Fruit fly (Drosophila melanogaster) whole organism, embryonic: Measurements from ENCODE around the gene Zip88E.

Experiments used
- Adf1 ChIP-seq: fragments of 200-800 bp; sonication (Bioruptor generic); IDR thresholded peaks from 2 replicates; pipeline ENCODE4 v1.3.6; 2022; ENCODE audit warnings: missing biosample characterization, missing genetic modification characterization
- Antp ChIP-seq: fragments of 200-800 bp; sonication (Bioruptor generic); optimal IDR thresholded peaks from 3 replicates; lab custom pipeline; 2016; ENCODE audit warnings: missing biosample characterization, missing genetic modification characterization
- Bdp1 ChIP-seq: fragments of 200-800 bp; sonication (Bioruptor generic); optimal IDR thresholded peaks from 3 replicates; lab custom pipeline; 2016; ENCODE audit warnings: missing biosample characterization, missing genetic modification characterization
- Bteb2 ChIP-seq: fragments of 200-800 bp; sonication (Bioruptor generic); optimal IDR thresholded peaks from 2 replicates; lab custom pipeline; 2016; ENCODE audit warnings: missing biosample characterization, missing genetic modification characterization
- CG10274 ChIP-seq: fragments of 200-800 bp; sonication (Bioruptor generic); optimal IDR thresholded peaks from 3 replicates; lab custom pipeline; 2017; ENCODE audit warnings: missing biosample characterization, mild to moderate bottlenecking, missing genetic modification characterization
- CG10979 ChIP-seq: fragments of 200-800 bp; sonication (Bioruptor generic); optimal IDR thresholded peaks from 2 replicates; lab custom pipeline; 2018; ENCODE audit warnings: missing biosample characterization, mild to moderate bottlenecking, missing genetic modification characterization, moderate library complexity
- CG11456 ChIP-seq: fragments of 200-800 bp; sonication (Bioruptor generic); IDR thresholded peaks from 3 replicates; pipeline ENCODE4 v1.3.6; 2022; ENCODE audit warnings: missing biosample characterization, missing genetic modification characterization
- CG13296 ChIP-seq: fragments of 200-800 bp; sonication (Bioruptor generic); optimal IDR thresholded peaks from 3 replicates; lab custom pipeline; 2018; ENCODE audit warnings: missing biosample characterization, mild to moderate bottlenecking, missing genetic modification characterization
- CG13424 ChIP-seq: fragments of 200-800 bp; sonication (Bioruptor generic); optimal IDR thresholded peaks from 2 replicates; lab custom pipeline; 2019; ENCODE audit warnings: missing biosample characterization, mild to moderate bottlenecking, missing genetic modification characterization, moderate library complexity
- CG14860 ChIP-seq: fragments of 200-800 bp; sonication (Bioruptor generic); IDR thresholded peaks from 3 replicates; pipeline ENCODE4 v1.3.6; 2022; ENCODE audit warnings: missing biosample characterization, missing genetic modification characterization; ENCODE audit not compliant: partially characterized antibody
- CG14965 ChIP-seq: fragments of 200-800 bp; sonication (Bioruptor generic); optimal IDR thresholded peaks from 2 replicates; lab custom pipeline; 2016; ENCODE audit warnings: missing biosample characterization, missing genetic modification characterization, borderline replicate concordance
- CG17612 ChIP-seq: fragments of 200-800 bp; sonication (Bioruptor generic); IDR thresholded peaks from 2 replicates; pipeline ENCODE4 v1.3.6; 2022; ENCODE audit warnings: missing biosample characterization, missing genetic modification characterization
- CG1792 ChIP-seq: fragments of 200-800 bp; sonication (Bioruptor generic); optimal IDR thresholded peaks from 2 replicates; lab custom pipeline; 2016; ENCODE audit warnings: missing biosample characterization, missing genetic modification characterization
- CG2202 ChIP-seq: fragments of 200-800 bp; sonication (Bioruptor generic); optimal IDR thresholded peaks from 2 replicates; lab custom pipeline; 2018; ENCODE audit warnings: missing biosample characterization, mild to moderate bottlenecking, missing genetic modification characterization
- CG9797 ChIP-seq: fragments of 200-800 bp; sonication (Bioruptor generic); optimal IDR thresholded peaks from 3 replicates; lab custom pipeline; 2018; ENCODE audit warnings: missing biosample characterization, mild to moderate bottlenecking, missing genetic modification characterization
- CG9817 ChIP-seq: fragments of 200-800 bp; sonication (Bioruptor generic); optimal IDR thresholded peaks from 2 replicates; lab custom pipeline; 2018; ENCODE audit warnings: missing biosample characterization, mild to moderate bottlenecking, missing genetic modification characterization, moderate library complexity
- Deaf1 ChIP-seq: fragments of 200-800 bp; optimal IDR thresholded peaks from 3 replicates; lab custom pipeline; 2019; ENCODE audit warnings: missing biosample characterization, mild to moderate bottlenecking, missing genetic modification characterization, moderate library complexity
- Doc3 ChIP-seq: fragments of 200-800 bp; sonication (Bioruptor generic); IDR thresholded peaks from 3 replicates; pipeline ENCODE4 v1.3.6; 2022; ENCODE audit warnings: missing biosample characterization, missing genetic modification characterization; ENCODE audit not compliant: partially characterized antibody
- Ets65A ChIP-seq: fragments of 200-800 bp; sonication (Bioruptor generic); peaks from one replicate; lab custom pipeline; 2016; ENCODE audit warnings: missing biosample characterization, missing genetic modification characterization
- Hr39 ChIP-seq: fragments of >200 bp; optimal IDR thresholded peaks from 2 replicates; lab custom pipeline; 2017
- Myb ChIP-seq: fragments of 200-800 bp; sonication (Bioruptor generic); optimal IDR thresholded peaks from 2 replicates; lab custom pipeline; 2016; ENCODE audit warnings: missing biosample characterization, missing genetic modification characterization
- NC2β ChIP-seq: fragments of 200-800 bp; sonication (Bioruptor generic); optimal IDR thresholded peaks from 2 replicates; lab custom pipeline; 2016; ENCODE audit warnings: missing biosample characterization, missing genetic modification characterization
- Neu2 ChIP-seq: fragments of 200-800 bp; sonication (Bioruptor generic); optimal IDR thresholded peaks from 3 replicates; lab custom pipeline; 2016; ENCODE audit warnings: missing biosample characterization, missing genetic modification characterization, borderline replicate concordance
- Rfx ChIP-seq: fragments of 200-800 bp; sonication (Bioruptor generic); IDR thresholded peaks from 2 replicates; pipeline ENCODE4 v1.3.6; 2022; ENCODE audit warnings: missing biosample characterization, missing genetic modification characterization
- Six4 ChIP-seq: fragments of 200-800 bp; sonication (Bioruptor generic); optimal IDR thresholded peaks from 2 replicates; lab custom pipeline; 2016; ENCODE audit warnings: missing biosample characterization, missing genetic modification characterization
- Usf ChIP-seq: fragments of 200-800 bp; sonication (Bioruptor generic); optimal IDR thresholded peaks from 2 replicates; lab custom pipeline; 2017; ENCODE audit warnings: missing genotype, missing biosample characterization, missing genetic modification characterization
- Xrp1 ChIP-seq: fragments of 200-800 bp; sonication (Bioruptor generic); IDR thresholded peaks from 2 replicates; pipeline ENCODE4 v1.3.6; 2022; ENCODE audit warnings: missing biosample characterization, missing genetic modification characterization
- YL-1 ChIP-seq: fragments of 200-800 bp; sonication (Bioruptor generic); optimal IDR thresholded peaks from 3 replicates; lab custom pipeline; 2017; ENCODE audit warnings: missing biosample characterization, mild to moderate bottlenecking, missing genetic modification characterization
- az2 ChIP-seq: fragments of 200-800 bp; sonication (Bioruptor generic); optimal IDR thresholded peaks from 3 replicates; lab custom pipeline; 2016; ENCODE audit warnings: missing biosample characterization, missing genetic modification characterization
- bbx ChIP-seq: fragments of 200-800 bp; sonication (Bioruptor generic); IDR thresholded peaks from 2 replicates; pipeline ENCODE4 v1.3.6; 2022; ENCODE audit warnings: missing biosample characterization, missing genetic modification characterization; ENCODE audit not compliant: partially characterized antibody
- chinmo ChIP-seq: fragments of 200-800 bp; sonication (Bioruptor generic); IDR thresholded peaks from 4 replicates; pipeline ENCODE4 v1.3.6; 2022; ENCODE audit warnings: missing biosample characterization, missing genetic modification characterization; ENCODE audit not compliant: partially characterized antibody
- chn ChIP-seq: fragments of 200-800 bp; sonication (Bioruptor generic); optimal IDR thresholded peaks from 2 replicates; lab custom pipeline; 2016; ENCODE audit warnings: missing biosample characterization, missing genetic modification characterization
- croc ChIP-seq: fragments of 200-800 bp; sonication (Bioruptor generic); conservative IDR thresholded peaks from 3 replicates; pipeline ENCODE4 v1.3.6; 2022; ENCODE audit warnings: missing biosample characterization, missing genetic modification characterization
- crol ChIP-seq: fragments of 200-800 bp; sonication (Bioruptor generic); IDR thresholded peaks from 2 replicates; pipeline ENCODE4 v1.3.6; 2022; ENCODE audit warnings: missing biosample characterization, missing genetic modification characterization
- dmrt99B ChIP-seq: fragments of 200-800 bp; sonication (Bioruptor generic); optimal IDR thresholded peaks from 2 replicates; lab custom pipeline; 2018; ENCODE audit warnings: missing biosample characterization, mild to moderate bottlenecking, missing genetic modification characterization, moderate library complexity
- dpn ChIP-seq, 2 experiments: fragments of 200-800 bp; sonication (Bioruptor generic); optimal IDR thresholded peaks; 3 replicates each; lab custom pipeline; 2016; ENCODE audit warnings: missing biosample characterization in 2 of 2, missing genetic modification characterization in 2 of 2
- dysf ChIP-seq: fragments of 200-800 bp; sonication (Bioruptor generic); IDR thresholded peaks from 3 replicates; pipeline ENCODE4 v1.3.6; 2022; ENCODE audit warnings: missing biosample characterization, missing genetic modification characterization
- hth ChIP-seq: fragments of >200 bp; optimal IDR thresholded peaks from 2 replicates; lab custom pipeline; 2017; ENCODE audit warnings: inconsistent platforms
- kay ChIP-seq: fragments of 200-800 bp; sonication (Bioruptor generic); optimal IDR thresholded peaks from 2 replicates; lab custom pipeline; 2016; ENCODE audit warnings: missing biosample characterization, missing genetic modification characterization
- lmd ChIP-seq: fragments of 200-800 bp; sonication (Bioruptor generic); IDR thresholded peaks from 2 replicates; pipeline ENCODE4 v1.3.6; 2022; ENCODE audit warnings: missing biosample characterization, missing genetic modification characterization
- lov ChIP-seq, 2 experiments: fragments of 200-800 bp in 1 of 2; fragments of >200 bp in 1 of 2; sonication (Bioruptor generic) in 1 of 2; IDR thresholded peaks in 1 of 2; optimal IDR thresholded peaks in 1 of 2; 2 replicates in 1 of 2; 3 replicates in 1 of 2; pipeline versions ENCODE4 v1.3.6 to Lab custom; 2017 to 2022; ENCODE audit warnings: missing biosample characterization in 1 of 2, missing genetic modification characterization in 1 of 2
- mirr ChIP-seq: fragments of 200-800 bp; sonication (Bioruptor generic); optimal IDR thresholded peaks from 3 replicates; lab custom pipeline; 2018; ENCODE audit warnings: missing biosample characterization, mild to moderate bottlenecking, missing genetic modification characterization
- mld ChIP-seq: fragments of 200-800 bp; sonication (Bioruptor generic); IDR thresholded peaks from 3 replicates; pipeline ENCODE4 v1.3.6; 2022; ENCODE audit warnings: missing biosample characterization, missing genetic modification characterization; ENCODE audit not compliant: partially characterized antibody
- pfk ChIP-seq: fragments of 200-800 bp; sonication (Bioruptor generic); optimal IDR thresholded peaks from 2 replicates; lab custom pipeline; 2018; ENCODE audit warnings: missing biosample characterization, mild to moderate bottlenecking, missing genetic modification characterization, moderate library complexity
- sqz ChIP-seq: fragments of 200-800 bp; sonication (Bioruptor generic); optimal IDR thresholded peaks from 3 replicates; lab custom pipeline; 2018; ENCODE audit warnings: missing biosample characterization, mild to moderate bottlenecking, missing genetic modification characterization
- stc ChIP-seq: fragments of 200-800 bp; sonication (Bioruptor generic); IDR thresholded peaks from 2 replicates; pipeline ENCODE4 v1.3.6; 2022; ENCODE audit warnings: missing biosample characterization, missing genetic modification characterization
- sug ChIP-seq: fragments of 200-800 bp; optimal IDR thresholded peaks from 2 replicates; lab custom pipeline; 2019; ENCODE audit warnings: missing biosample characterization, mild to moderate bottlenecking, missing genetic modification characterization, moderate library complexity
- unpg ChIP-seq: fragments of 200-800 bp; sonication (Bioruptor generic); optimal IDR thresholded peaks from 3 replicates; lab custom pipeline; 2018; ENCODE audit warnings: missing biosample characterization, mild to moderate bottlenecking, missing genetic modification characterization, moderate library complexity
- wdn ChIP-seq: fragments of 200-800 bp; sonication (Bioruptor generic); IDR thresholded peaks from 2 replicates; pipeline ENCODE4 v1.3.6; 2022; ENCODE audit warnings: missing biosample characterization, missing genetic modification characterization

The Zip88E gene

DNA sequence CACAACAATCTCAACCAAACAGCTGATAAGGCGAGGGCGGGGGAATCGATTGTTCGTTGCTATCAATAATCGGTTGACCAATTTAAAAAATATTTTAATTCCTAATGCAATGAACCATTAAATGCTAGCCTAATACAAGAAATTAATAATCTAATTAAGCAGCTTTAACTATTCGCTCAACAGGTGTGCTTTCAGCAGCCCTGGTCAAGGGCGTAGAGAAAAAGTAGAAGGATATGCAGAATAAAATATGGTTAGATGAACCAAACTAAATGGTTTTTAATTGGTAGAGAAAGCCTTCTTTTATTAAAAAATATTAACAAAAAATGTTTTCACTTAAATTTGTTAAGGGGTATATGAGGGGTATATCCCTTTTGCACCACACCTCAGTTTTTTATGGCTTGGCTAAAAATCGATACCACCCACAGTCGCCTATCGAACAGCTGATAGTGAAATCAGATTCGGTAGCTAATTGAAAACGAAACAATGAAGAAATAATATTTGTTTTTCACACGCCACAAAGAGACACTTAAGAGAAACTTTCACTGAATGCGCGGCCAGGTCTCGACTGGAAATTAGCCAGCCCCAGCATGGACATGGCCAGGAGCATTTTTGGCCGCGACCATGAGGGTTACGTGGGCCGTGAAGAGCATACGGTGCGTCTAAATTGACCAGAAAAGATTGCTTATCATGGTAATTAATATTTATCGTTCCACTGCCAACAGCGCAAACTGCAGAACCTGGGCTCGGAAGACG, 49.5 kb upstream of the Zip88E start, which contains the start of the genes SIDL and CG12241:
Gene SIDL (minus strand): TSS at position 51 of the 753 bp plus-strand sequence.
Gene CG12241 (plus strand): TSS at position 433 of the 753 bp plus-strand sequence.
- TF ChIP-seq Rfx (GFP tag; lab: Robert Waterston, UW) (peak; percentile 96), Six4 (peak; percentile 65), Usf (GFP tag; lab: Kevin White, UChicago) (no peak), Hr39 (no peak), CG11456 (GFP tag; lab: Robert Waterston, UW) (peak; percentile 93), sqz (GFP tag; lab: Kevin White, UChicago) (no peak), lov (optimal IDR thresholded peaks at IDR 0.05; lab: Kevin White, UChicago) (no peak), lov (GFP tag; IDR thresholded peaks at IDR 0.05; lab: Robert Waterston, UW) (peak; percentile 88), Doc3 (GFP tag; lab: Robert Waterston, UW) (no peak), CG14860 (GFP tag; lab: Robert Waterston, UW) (0 out of 3 replicates have a peak, but pooled peaks have one; percentile 22), Antp (peak; percentile 74), bbx (GFP tag; lab: Robert Waterston, UW) (no peak), Bdp1 (GFP tag; lab: Kevin White, UChicago) (peak; percentile 7), CG10274 (GFP tag; lab: Kevin White, UChicago) (peak; percentile 41), lmd (GFP tag; lab: Robert Waterston, UW) (peak; percentile 93), Adf1 (peak; percentile 23; the same call in 1 of the 2 replicates), pfk (GFP tag; lab: Kevin White, UChicago) (no peak), croc (GFP tag; lab: Robert Waterston, UW) (peak; percentile 72), CG9817 (tag; lab: Kevin White, UChicago) (peak; percentile 71), Myb (peak; percentile 49), CG13296 (peak; percentile 79), hth (no peak), wdn (GFP tag; lab: Robert Waterston, UW) (peak; percentile 70), Xrp1 (GFP tag; lab: Robert Waterston, UW) (peak; percentile 89), CG10979 (tag; lab: Kevin White, UChicago) (peak; percentile 73), az2 (peak; percentile 61), NC2β (GFP tag; lab: Kevin White, UChicago) (peak; percentile 57), sug (tag; lab: Kevin White, UChicago) (peak; percentile 75), chinmo (GFP tag; lab: Robert Waterston, UW) (no peak), mirr (GFP tag; lab: Kevin White, UChicago) (peak; percentile 9), dmrt99B (tag; lab: Kevin White, UChicago) (no peak), stc (GFP tag; lab: Robert Waterston, UW) (peak; percentile 91), Deaf1 (tag; lab: Kevin White, UChicago) (no peak), crol (GFP tag; lab: Robert Waterston, UW) (peak; percentile 31; the same call in 1 of the 2 replicates), YL-1 (GFP tag; lab: Kevin White, UChicago) (peak; percentile 43), dpn (GFP tag; optimal IDR thresholded peaks at IDR 0.05; lab: Kevin White, UChicago) (peak; percentile 73 to 87), chn (GFP tag; lab: Kevin White, UChicago) (peak; percentile 74), mld (GFP tag; lab: Robert Waterston, UW) (no peak), Ets65A (peak; percentile 98), CG9797 (peak; percentile 23), CG13424 (tag; lab: Kevin White, UChicago) (peak; percentile 51), CG17612 (GFP tag; lab: Robert Waterston, UW) (peak; percentile 87), unpg (GFP tag; lab: Kevin White, UChicago) (peak; percentile 66), dysf (GFP tag; lab: Robert Waterston, UW) (peak; percentile 96), Bteb2 (peak; percentile 63), CG2202 (no peak), CG1792 (peak; percentile 71), Neu2 (GFP tag; lab: Kevin White, UChicago) (peak; percentile 21), kay (GFP tag; lab: Kevin White, UChicago) (peak; percentile 69), CG14965 (no peak)
